Fruit fly (Drosophila melanogaster): ENCODE data around the gene Rsf1.

Gene Rsf1

DNA sequence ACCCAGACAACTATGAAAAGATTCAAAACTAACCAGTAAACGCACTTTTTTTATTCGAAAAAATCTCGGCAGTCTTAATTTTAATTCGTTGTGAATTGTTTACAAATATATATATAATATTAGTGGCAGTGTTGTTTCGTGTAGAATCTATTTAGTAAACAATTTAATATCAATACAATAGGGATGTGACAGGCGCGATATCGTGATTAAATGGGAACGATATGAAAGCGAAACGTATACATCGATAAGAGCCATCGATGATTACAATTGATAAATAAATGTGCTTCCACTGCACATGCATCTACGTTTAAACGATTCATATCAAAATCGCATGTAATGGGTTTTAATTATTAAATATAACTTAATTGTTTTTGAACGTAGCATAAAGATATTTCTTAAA is 14.0 kb upstream of the Rsf1 start (continued):
- TF ChIP-seq hbn (GFP tag; IDR thresholded peaks at IDR 0.05; ENCODE audit: partially characterized antibody) (peak; percentile 61; the same call in 1 of the 2 replicates), Ravus (GFP tag; IDR thresholded peaks at IDR 0.05) (no peak), trem (tag; optimal IDR thresholded peaks at IDR 0.05) (peak; percentile 66), chinmo (GFP tag; IDR thresholded peaks at IDR 0.05; ENCODE audit: partially characterized antibody) (peak; percentile 81; the same call in 1 of the 4 replicates), ERR (GFP tag; optimal IDR thresholded peaks at IDR 0.05) (no peak), CG6272 (GFP tag; IDR thresholded peaks at IDR 0.05) (no peak), CG7987 (GFP tag; optimal IDR thresholded peaks at IDR 0.05) (no peak), Doc3 (GFP tag; IDR thresholded peaks at IDR 0.05; ENCODE audit: partially characterized antibody) (peak; percentile 68), CG5245 (GFP tag; optimal IDR thresholded peaks at IDR 0.05) (no peak), BEAF-32 (GFP tag; optimal IDR thresholded peaks at IDR 0.05) (peak; percentile 89), CG15696 (tag; optimal IDR thresholded peaks at IDR 0.05) (no peak), Deaf1 (tag; optimal IDR thresholded peaks at IDR 0.05) (no peak), CG6654 (GFP tag; optimal IDR thresholded peaks at IDR 0.05) (no peak), az2 (GFP tag; optimal IDR thresholded peaks at IDR 0.05) (no peak), CG31388 (GFP tag; optimal IDR thresholded peaks at IDR 0.05) (no peak), ato (GFP tag; IDR thresholded peaks at IDR 0.05; ENCODE audit: partially characterized antibody) (peak; percentile 92), caup (GFP tag; optimal IDR thresholded peaks at IDR 0.05; ENCODE audit: severe bottlenecking) (no peak), CG30403 (GFP tag; optimal IDR thresholded peaks at IDR 0.05) (no peak), CG17385 (GFP tag; optimal IDR thresholded peaks at IDR 0.05) (no peak), CG42726 (GFP tag; IDR thresholded peaks at IDR 0.05; ENCODE audit: partially characterized antibody) (peak; percentile 97), row (GFP tag; IDR thresholded peaks at IDR 0.05) (peak; percentile 84), PHDP (tag; optimal IDR thresholded peaks at IDR 0.05) (no peak), zfh1 (GFP tag; IDR thresholded peaks at IDR 0.05) (0 out of 3 replicates have a peak, but pooled peaks have one; percentile 12), CG16813 (GFP tag; IDR thresholded peaks at IDR 0.05; ENCODE audit: partially characterized antibody) (peak; percentile 90), bcd (GFP tag; optimal IDR thresholded peaks at IDR 0.05) (no peak), pfk (GFP tag; optimal IDR thresholded peaks at IDR 0.05) (peak; percentile 91), seq (GFP tag; IDR thresholded peaks at IDR 0.05) (no peak), fd102C (GFP tag; optimal IDR thresholded peaks at IDR 0.05) (no peak), Oli (tag; optimal IDR thresholded peaks at IDR 0.05) (no peak), CG14710 (tag; optimal IDR thresholded peaks at IDR 0.05) (no peak), Xrp1 (GFP tag; IDR thresholded peaks at IDR 0.05) (no peak), Myb (GFP tag; optimal IDR thresholded peaks at IDR 0.05) (no peak), MBD-R2 (GFP tag; IDR thresholded peaks at IDR 0.05) (peak; percentile 37; the same call in 1 of the 2 replicates), tna (GFP tag; IDR thresholded peaks at IDR 0.05; ENCODE audit: partially characterized antibody) (peak; percentile 89), mld (GFP tag; IDR thresholded peaks at IDR 0.05; ENCODE audit: partially characterized antibody) (peak; percentile 90), corto (GFP tag; optimal IDR thresholded peaks at IDR 0.05) (no peak), Rfx (GFP tag; IDR thresholded peaks at IDR 0.05) (peak; percentile 48; the same call in 1 of the 2 replicates), CG3995 (GFP tag; optimal IDR thresholded peaks at IDR 0.05) (peak; percentile 90), CG18262 (tag; optimal IDR thresholded peaks at IDR 0.05) (no peak), CHES-1-like (GFP tag; optimal IDR thresholded peaks at IDR 0.05) (no peak), CG10462 (GFP tag; optimal IDR thresholded peaks at IDR 0.05) (no peak), CG8290 (GFP tag; optimal IDR thresholded peaks at IDR 0.05) (peak; percentile 2), CG8290 (tag; optimal IDR thresholded peaks at IDR 0.05) (no peak), hb (GFP tag; IDR thresholded peaks at IDR 0.05; ENCODE audit: partially characterized antibody) (peak; percentile 82), pzg (GFP tag; optimal IDR thresholded peaks at IDR 0.05) (peak; percentile 75), YL-1 (GFP tag; optimal IDR thresholded peaks at IDR 0.05) (no peak), ranshi (GFP tag; IDR thresholded peaks at IDR 0.05) (no peak), CG9932 (GFP tag; IDR thresholded peaks at IDR 0.05) (no peak), CG2116 (GFP tag; optimal IDR thresholded peaks at IDR 0.05) (peak; percentile 42), ase (GFP tag; IDR thresholded peaks at IDR 0.05) (no peak)

All from whole organism, embryonic.